Fruit fly (Drosophila melanogaster): ENCODE data around the gene Dab.

The Dab gene

DNA sequence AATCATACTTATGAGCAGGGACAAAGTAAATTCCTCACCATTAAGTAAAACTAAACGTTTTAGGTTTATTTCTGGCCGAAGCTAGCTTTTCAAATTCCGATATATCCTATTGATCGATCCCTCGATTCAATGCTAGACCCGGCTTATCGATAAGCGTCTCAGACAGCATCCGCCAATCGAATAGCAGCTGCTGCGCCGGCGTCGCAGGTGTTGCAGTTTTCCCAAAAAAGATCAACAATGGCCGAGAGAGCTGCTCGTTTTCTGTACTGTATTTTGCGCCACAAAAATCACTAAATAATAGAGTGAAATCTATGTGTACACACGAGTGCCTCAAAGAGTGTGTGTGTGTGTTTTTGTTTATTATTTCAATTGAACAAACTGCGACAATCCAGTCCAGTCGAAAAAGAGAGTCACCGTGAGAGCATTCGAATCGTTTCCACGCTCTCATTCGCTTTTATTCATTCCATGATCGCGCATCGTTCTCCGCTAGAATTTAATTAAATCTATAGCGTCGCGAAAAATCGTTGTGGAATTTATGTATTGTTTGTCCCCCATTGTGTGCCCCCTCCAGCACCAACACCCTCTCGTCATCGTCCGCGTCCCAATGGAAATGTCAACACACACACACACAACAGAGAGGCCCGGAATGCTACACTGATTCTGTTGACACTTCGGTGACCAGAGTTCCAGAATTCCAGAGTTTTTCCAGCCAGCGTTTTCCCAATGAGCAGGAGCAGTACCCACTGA, 1.7 kb downstream of the Dab start (continued):
- TF ChIP-seq CG3407 (GFP tag; optimal IDR thresholded peaks at IDR 0.05) (no peak), Adf1 (GFP tag; IDR thresholded peaks at IDR 0.05) (peak; percentile 38), stwl (tag; optimal IDR thresholded peaks at IDR 0.05) (peak; percentile 31), chinmo (GFP tag; IDR thresholded peaks at IDR 0.05; ENCODE audit: partially characterized antibody) (peak; percentile 87; the same call in 2 of the 4 replicates), CG4730 (GFP tag; IDR thresholded peaks at IDR 0.05) (no peak), Doc3 (GFP tag; IDR thresholded peaks at IDR 0.05; ENCODE audit: partially characterized antibody) (peak; percentile 59; the same call in 1 of the 3 replicates), Aef1 (GFP tag; IDR thresholded peaks at IDR 0.05) (no peak), repo (GFP tag; optimal IDR thresholded peaks at IDR 0.05) (no peak), trem (tag; optimal IDR thresholded peaks at IDR 0.05) (peak; percentile 14), nerfin-2 (GFP tag; IDR thresholded peaks at IDR 0.05; ENCODE audit: partially characterized antibody) (peak; percentile 76; the same call in 1 of the 2 replicates), gro (GFP tag; optimal IDR thresholded peaks at IDR 0.05) (no peak), vvl (GFP tag; IDR thresholded peaks at IDR 0.05) (no peak), hbn (GFP tag; IDR thresholded peaks at IDR 0.05; ENCODE audit: partially characterized antibody) (peak; percentile 45), luna (GFP tag; optimal IDR thresholded peaks at IDR 0.05) (peak; percentile 1), CG34376 (GFP tag; optimal IDR thresholded peaks at IDR 0.05) (no peak), nom (GFP tag; optimal IDR thresholded peaks at IDR 0.05) (no peak), BtbVII (GFP tag; optimal IDR thresholded peaks at IDR 0.05) (peak; percentile 5), Hr39 (optimal IDR thresholded peaks at IDR 0.05) (no peak), Six4 (GFP tag; optimal IDR thresholded peaks at IDR 0.05) (no peak), MESR4 (GFP tag; optimal IDR thresholded peaks at IDR 0.05) (peak; percentile 3), disco-r (GFP tag; optimal IDR thresholded peaks at IDR 0.05) (peak; percentile 46), lab (GFP tag; optimal IDR thresholded peaks at IDR 0.05) (no peak), CG6791 (GFP tag; IDR thresholded peaks at IDR 0.05; ENCODE audit: partially characterized antibody) (peak; percentile 61; the same call in 1 of the 3 replicates), sens-2 (GFP tag; IDR thresholded peaks at IDR 0.05) (no peak), Trl (optimal IDR thresholded peaks at IDR 0.05) (peak; percentile 59 to 68), Trl (GFP tag; optimal IDR thresholded peaks at IDR 0.05) (no peak), Lhr (GFP tag; optimal IDR thresholded peaks at IDR 0.05) (no peak), Sry-δ (GFP tag; optimal IDR thresholded peaks at IDR 0.05) (peak; percentile 16), tna (GFP tag; IDR thresholded peaks at IDR 0.05; ENCODE audit: partially characterized antibody) (peak; percentile 57; the same call in 1 of the 2 replicates), CG15269 (tag; optimal IDR thresholded peaks at IDR 0.05) (no peak), NK7.1 (GFP tag; optimal IDR thresholded peaks at IDR 0.05) (no peak), YL-1 (GFP tag; optimal IDR thresholded peaks at IDR 0.05) (peak; percentile 15), CG10543 (GFP tag; optimal IDR thresholded peaks at IDR 0.05) (peak; percentile 66), CG4328 (GFP tag; optimal IDR thresholded peaks at IDR 0.05) (peak; percentile 4), abd-A (tag; optimal IDR thresholded peaks at IDR 0.05) (no peak), CG6254 (GFP tag; optimal IDR thresholded peaks at IDR 0.05) (peak; percentile 64), CG2120 (GFP tag; optimal IDR thresholded peaks at IDR 0.05) (no peak), CG3726 (GFP tag; IDR thresholded peaks at IDR 0.05) (no peak), CG12236 (GFP tag; optimal IDR thresholded peaks at IDR 0.05) (no peak), CG6854 (GFP tag; optimal IDR thresholded peaks at IDR 0.05) (peak; percentile 33), E2f2 (GFP tag; IDR thresholded peaks at IDR 0.05) (peak; percentile 84), BEAF-32 (GFP tag; optimal IDR thresholded peaks at IDR 0.05) (peak; percentile 18), vnd (GFP tag; IDR thresholded peaks at IDR 0.05; ENCODE audit: partially characterized antibody) (peak; percentile 64), cwo (GFP tag; optimal IDR thresholded peaks at IDR 0.05) (no peak), CG3838 (GFP tag; optimal IDR thresholded peaks at IDR 0.05) (no peak), gsb-n (tag; optimal IDR thresholded peaks at IDR 0.05) (no peak), zen2 (GFP tag; IDR thresholded peaks at IDR 0.05; ENCODE audit: partially characterized antibody) (peak; percentile 68), CG14014 (GFP tag; IDR thresholded peaks at IDR 0.05) (no peak), CG13296 (GFP tag; optimal IDR thresholded peaks at IDR 0.05) (no peak)
